Fruit fly (Drosophila melanogaster): ENCODE measurements around the gene ChLD3.

DNA sequence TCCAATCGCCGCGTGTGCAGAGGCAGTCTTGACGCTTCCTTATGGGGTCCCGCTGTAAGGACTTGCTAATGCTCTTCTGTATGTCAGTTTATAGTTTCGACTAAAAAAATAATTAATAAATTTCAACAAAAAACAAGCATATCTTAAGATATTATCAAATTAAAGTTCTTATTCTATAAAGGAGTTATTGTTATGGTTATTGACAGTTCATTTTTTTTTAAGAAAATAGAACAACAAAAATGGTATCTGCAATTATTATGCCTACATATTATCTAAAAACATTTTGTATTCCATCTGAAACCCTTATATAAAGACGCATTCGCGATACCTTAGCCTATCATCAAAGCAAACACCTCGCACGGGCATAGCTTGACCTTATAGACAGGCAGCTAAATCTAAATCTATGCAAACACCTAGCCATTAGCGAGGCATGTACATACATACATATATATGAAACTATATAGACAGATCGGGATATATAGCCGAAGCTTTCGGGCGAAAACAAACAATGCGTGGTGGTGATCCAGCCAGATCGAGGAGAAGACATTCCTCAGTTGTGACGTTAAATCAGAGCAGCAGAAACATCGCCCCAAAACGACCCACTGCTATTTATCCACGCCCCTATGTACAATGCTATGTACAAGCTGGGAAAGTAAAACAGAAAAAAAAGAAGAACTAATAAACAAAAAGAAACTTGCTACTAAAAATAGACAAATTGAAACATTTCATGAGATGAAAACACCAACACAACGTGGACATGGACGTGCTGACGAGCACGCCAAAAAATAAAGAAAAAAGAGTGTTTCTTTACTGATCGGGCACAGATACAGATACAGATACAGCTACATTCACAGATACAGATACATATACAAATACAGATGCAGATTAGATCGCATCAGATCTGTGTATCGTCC, 22.1 kb downstream of the ChLD3 start, which contains the start of gene ppk17:
- no peak for TF ChIP-seq h (optimal IDR thresholded peaks at IDR 0.05)
- TF ChIP-seq ttk (optimal IDR thresholded peaks at IDR 0.05) = no peak
- no peak for TF ChIP-seq psq (optimal IDR thresholded peaks at IDR 0.05)
